Worm (Caenorhabditis elegans) whole organism, L1 larva: ENCODE data around the gene gldi-11.

Experiments used
- C34B4.2 ChIP-seq: sonication (generic microtip); optimal IDR thresholded peaks from 2 replicates; lab custom pipeline; 2017; ENCODE audit warnings: mild to moderate bottlenecking, missing genetic modification characterization, missing compliant biosample characterization
- blmp-1 ChIP-seq: fragments of 150-350 bp; optimal IDR thresholded peaks from 2 replicates; lab custom pipeline; 2014; ENCODE audit warnings: missing biosample characterization, missing genetic modification characterization
- ceh-8 ChIP-seq: fragments of 200-800 bp; sonication (Bioruptor generic); optimal IDR thresholded peaks from 2 replicates; lab custom pipeline; 2018; ENCODE audit warnings: mild to moderate bottlenecking, missing genetic modification characterization, moderate library complexity, missing compliant biosample characterization
- ceh-88 ChIP-seq: fragments of 200-800 bp; sonication (Bioruptor generic); IDR thresholded peaks from 2 replicates; pipeline ENCODE4 v1.3.6; 2022; ENCODE audit warnings: missing genetic modification characterization, missing compliant biosample characterization
- ces-1 ChIP-seq: fragments of 150-350 bp; optimal IDR thresholded peaks from 2 replicates; lab custom pipeline; 2014; ENCODE audit warnings: missing biosample characterization, missing genetic modification reagents, missing genetic modification characterization
- dpl-1 ChIP-seq, 3 experiments: fragments of 150-350 bp in 2 of 3; sonication (generic microtip) in 1 of 3; optimal IDR thresholded peaks; 2 replicates each; lab custom pipeline; 2014 to 2017; ENCODE audit warnings: missing biosample characterization in 3 of 3, missing genetic modification characterization in 3 of 3, missing genetic modification reagents in 3 of 3
- dsc-1 ChIP-seq: sonication (generic microtip); optimal IDR thresholded peaks from 2 replicates; lab custom pipeline; 2016; ENCODE audit warnings: mild to moderate bottlenecking, missing genetic modification characterization, missing compliant biosample characterization
- efl-1 ChIP-seq, 4 experiments: fragments of 150-350 bp; optimal IDR thresholded peaks in 3 of 4; peaks in 1 of 4; 1 replicate in 1 of 4; 2 replicates in 3 of 4; lab custom pipeline; 2014; ENCODE audit warnings: missing biosample characterization in 2 of 4, missing genetic modification characterization in 2 of 4, missing genetic modification reagents in 2 of 4
- elt-2 ChIP-seq: sonication (generic microtip); optimal IDR thresholded peaks from 2 replicates; lab custom pipeline; 2016; ENCODE audit warnings: missing genetic modification characterization, mild to moderate bottlenecking, inconsistent platforms, missing compliant biosample characterization, missing genetic modification reagents
- elt-3 ChIP-seq, 6 experiments: fragments of 150-350 bp in 1 of 6; sonication (generic microtip); optimal IDR thresholded peaks; 2 replicates each; lab custom pipeline; 2017 to 2018; ENCODE audit warnings: missing biosample characterization in 6 of 6, missing genetic modification characterization in 6 of 6, inconsistent platforms in 1 of 6
- fkh-4 ChIP-seq: sonication (generic microtip); optimal IDR thresholded peaks from 2 replicates; lab custom pipeline; 2016; ENCODE audit warnings: missing compliant biosample characterization, missing genetic modification characterization, borderline replicate concordance
- fkh-8 ChIP-seq: sonication (generic microtip); optimal IDR thresholded peaks from 2 replicates; lab custom pipeline; 2016; ENCODE audit warnings: mild to moderate bottlenecking, missing genetic modification characterization, missing compliant biosample characterization
- fos-1 ChIP-seq: fragments of 150-350 bp; optimal IDR thresholded peaks from 2 replicates; lab custom pipeline; 2014; ENCODE audit warnings: missing biosample characterization, missing genetic modification characterization
- grh-1 ChIP-seq: fragments of 200-800 bp; sonication (Bioruptor generic); IDR thresholded peaks from 2 replicates; pipeline ENCODE4 v1.3.6; 2022; ENCODE audit warnings: missing genetic modification reagents, missing genetic modification characterization, missing compliant biosample characterization
- hlh-17 ChIP-seq: fragments of 200-800 bp; sonication (Bioruptor generic); optimal IDR thresholded peaks from 2 replicates; lab custom pipeline; 2018; ENCODE audit warnings: missing genetic modification characterization, mild to moderate bottlenecking, missing compliant biosample characterization, moderate library complexity, borderline replicate concordance
- hlh-4 ChIP-seq: sonication (generic microtip); optimal IDR thresholded peaks from 2 replicates; lab custom pipeline; 2016; ENCODE audit warnings: mild to moderate bottlenecking, missing genetic modification characterization, missing compliant biosample characterization
- isw-1 ChIP-seq: fragments of 200-800 bp; sonication (Bioruptor generic); IDR thresholded peaks from 2 replicates; pipeline ENCODE4 v1.3.6; 2022; ENCODE audit warnings: missing genetic modification characterization, missing compliant biosample characterization
- jun-1 ChIP-seq: fragments of 150-350 bp; optimal IDR thresholded peaks from 2 replicates; lab custom pipeline; 2014; ENCODE audit warnings: missing biosample characterization, missing genetic modification reagents, missing genetic modification characterization
- lin-13 ChIP-seq: fragments of 150-350 bp; optimal IDR thresholded peaks from 2 replicates; lab custom pipeline; 2014; ENCODE audit warnings: missing biosample characterization, missing genetic modification reagents, missing genetic modification characterization
- lin-15B ChIP-seq: fragments of 150-350 bp; sonication (generic microtip); optimal IDR thresholded peaks from 3 replicates; lab custom pipeline; 2014; ENCODE audit warnings: missing biosample characterization, missing genetic modification characterization
- lin-39 ChIP-seq: fragments of 150-350 bp; optimal IDR thresholded peaks from 2 replicates; lab custom pipeline; 2014; ENCODE audit warnings: missing biosample characterization, missing genetic modification reagents, missing genetic modification characterization
- lir-3 ChIP-seq: sonication (generic microtip); optimal IDR thresholded peaks from 2 replicates; lab custom pipeline; 2016; ENCODE audit warnings: mild to moderate bottlenecking, missing genetic modification characterization, moderate library complexity, missing compliant biosample characterization; ENCODE audit not compliant: poor library complexity
- mab-9 ChIP-seq: fragments of 200-800 bp; sonication (Bioruptor generic); IDR thresholded peaks from 2 replicates; pipeline ENCODE4 v1.3.6; 2022; ENCODE audit warnings: missing genetic modification reagents, missing genetic modification characterization, missing compliant biosample characterization
- mdl-1 ChIP-seq, 2 experiments: fragments of 150-350 bp; optimal IDR thresholded peaks; 2 replicates each; lab custom pipeline; 2014 to 2017; ENCODE audit warnings: missing biosample characterization in 2 of 2, missing genetic modification characterization in 2 of 2, inconsistent platforms in 1 of 2
- mep-1 ChIP-seq: fragments of 150-350 bp; optimal IDR thresholded peaks from 2 replicates; lab custom pipeline; 2014; ENCODE audit warnings: missing biosample characterization, missing genetic modification characterization
- nhr-11 ChIP-seq: fragments of 150-350 bp; optimal IDR thresholded peaks from 2 replicates; lab custom pipeline; 2014; ENCODE audit warnings: missing biosample characterization, missing genetic modification characterization
- nhr-19 ChIP-seq: fragments of 200-800 bp; sonication (Bioruptor generic); conservative IDR thresholded peaks from 2 replicates; pipeline ENCODE4 v1.3.6; 2022; ENCODE audit warnings: missing genetic modification characterization, missing compliant biosample characterization
- nhr-237 ChIP-seq: fragments of 150-350 bp; optimal IDR thresholded peaks from 2 replicates; lab custom pipeline; 2014; ENCODE audit warnings: missing biosample characterization, missing genetic modification characterization
- nhr-47 ChIP-seq: sonication (generic microtip); optimal IDR thresholded peaks from 2 replicates; lab custom pipeline; 2016; ENCODE audit warnings: mild to moderate bottlenecking, missing genetic modification characterization, moderate library complexity, missing compliant biosample characterization
- nhr-77 ChIP-seq: fragments of 150-350 bp; optimal IDR thresholded peaks from 2 replicates; lab custom pipeline; 2014; ENCODE audit warnings: missing biosample characterization, missing genetic modification characterization
- pag-3 ChIP-seq: sonication (generic microtip); optimal IDR thresholded peaks from 2 replicates; lab custom pipeline; 2017; ENCODE audit warnings: missing genetic modification characterization, mild to moderate bottlenecking, missing compliant biosample characterization, antibody characterized with exemption, borderline replicate concordance; ENCODE audit not compliant: insufficient read depth
- pax-3 ChIP-seq: fragments of 200-800 bp; sonication (Bioruptor generic); optimal IDR thresholded peaks from 2 replicates; lab custom pipeline; 2018; ENCODE audit warnings: mild to moderate bottlenecking, missing genetic modification characterization, moderate library complexity, missing compliant biosample characterization
- snu-23 ChIP-seq: sonication (generic microtip); optimal IDR thresholded peaks from 2 replicates; lab custom pipeline; 2016; ENCODE audit warnings: missing genetic modification characterization, missing compliant biosample characterization
- sox-4 ChIP-seq: sonication (generic microtip); optimal IDR thresholded peaks from 2 replicates; lab custom pipeline; 2016; ENCODE audit warnings: missing genetic modification characterization, missing compliant biosample characterization
- tbx-2 ChIP-seq: sonication (generic microtip); optimal IDR thresholded peaks from 2 replicates; lab custom pipeline; 2016; ENCODE audit warnings: missing genetic modification characterization, missing compliant biosample characterization
- tlp-1 ChIP-seq: fragments of 150-350 bp; optimal IDR thresholded peaks from 2 replicates; lab custom pipeline; 2014; ENCODE audit warnings: missing biosample characterization, missing genetic modification characterization
- unc-130 ChIP-seq: fragments of 150-350 bp; optimal IDR thresholded peaks from 2 replicates; lab custom pipeline; 2017; ENCODE audit warnings: missing biosample characterization, missing genetic modification characterization, inconsistent platforms
- unc-30 ChIP-seq: sonication (generic microtip); optimal IDR thresholded peaks from 2 replicates; lab custom pipeline; 2017; ENCODE audit warnings: missing biosample characterization, missing genetic modification characterization
- unc-62 ChIP-seq: fragments of 150-350 bp; optimal IDR thresholded peaks from 2 replicates; lab custom pipeline; 2014; ENCODE audit warnings: missing biosample characterization, missing genetic modification reagents, missing genetic modification characterization
- unc-86 ChIP-seq: sonication (generic microtip); optimal IDR thresholded peaks from 2 replicates; lab custom pipeline; 2016; ENCODE audit warnings: missing genetic modification characterization, missing compliant biosample characterization
- xbp-1 ChIP-seq: sonication (generic microtip); optimal IDR thresholded peaks from 2 replicates; lab custom pipeline; 2016; ENCODE audit warnings: missing genetic modification characterization, missing compliant biosample characterization
- zag-1 ChIP-seq: fragments of 150-350 bp; optimal IDR thresholded peaks from 2 replicates; lab custom pipeline; 2014; ENCODE audit warnings: missing biosample characterization, missing genetic modification characterization

Gene gldi-11

DNA sequence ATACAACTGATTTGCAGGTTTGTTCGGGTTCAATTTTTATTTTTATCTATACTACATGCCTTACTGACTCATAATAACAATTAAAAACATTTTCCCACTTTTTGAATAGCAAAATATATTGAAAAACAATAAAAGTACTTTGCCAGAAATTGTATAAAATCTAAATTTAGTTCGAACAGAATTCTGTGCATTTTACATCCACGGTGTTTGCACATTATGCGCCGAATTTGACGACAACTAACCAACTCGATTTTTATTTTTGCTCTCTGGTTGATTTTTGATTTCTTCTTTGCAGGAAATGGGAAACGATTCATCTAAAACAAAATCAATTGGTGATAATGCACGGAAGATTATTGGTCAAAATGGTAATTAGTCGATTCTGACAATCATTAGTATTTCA, 1.2 kb upstream of the gldi-11 start (continued):
- no peak for TF ChIP-seq pag-3
- TF ChIP-seq unc-30 (tag; lab: Kevin White, UChicago), result no peak
- no peak for TF ChIP-seq grh-1
- TF ChIP-seq pax-3, result no peak
- no peak for TF ChIP-seq unc-86 (tag; lab: Kevin White, UChicago)
- no peak for TF ChIP-seq lin-15B (tag; lab: Kevin White, UChicago)
- no peak for TF ChIP-seq lin-13 (GFP tag; lab: Kevin White, UChicago)
- TF ChIP-seq snu-23 (GFP tag; lab: Kevin White, UChicago), result peak; percentile 40
- no peak for TF ChIP-seq nhr-237 (tag; lab: Kevin White, UChicago)
- TF ChIP-seq dsc-1, result no peak
- TF ChIP-seq elt-2 (tag; lab: Kevin White, UChicago), result no peak
- no peak for TF ChIP-seq ceh-88
- no peak for TF ChIP-seq hlh-17 (GFP tag; lab: Kevin White, UChicago)
- TF ChIP-seq mab-9 (GFP tag; lab: Robert Waterston, UW), result no peak
- TF ChIP-seq nhr-11, result no peak
- peak in 2 of 3 experiments; percentile 39 to 40 for TF ChIP-seq dpl-1 (GFP tag; optimal IDR thresholded peaks at IDR 0.05; lab: Kevin White, UChicago)
- TF ChIP-seq C34B4.2 (tag; lab: Kevin White, UChicago), result no peak
- TF ChIP-seq zag-1 (tag; lab: Kevin White, UChicago), result no peak
- TF ChIP-seq isw-1 (GFP tag; lab: Robert Waterston, UW), result no peak
- TF ChIP-seq fkh-4, result no peak
- TF ChIP-seq, all 84 proteins: peak for 10

DNA sequence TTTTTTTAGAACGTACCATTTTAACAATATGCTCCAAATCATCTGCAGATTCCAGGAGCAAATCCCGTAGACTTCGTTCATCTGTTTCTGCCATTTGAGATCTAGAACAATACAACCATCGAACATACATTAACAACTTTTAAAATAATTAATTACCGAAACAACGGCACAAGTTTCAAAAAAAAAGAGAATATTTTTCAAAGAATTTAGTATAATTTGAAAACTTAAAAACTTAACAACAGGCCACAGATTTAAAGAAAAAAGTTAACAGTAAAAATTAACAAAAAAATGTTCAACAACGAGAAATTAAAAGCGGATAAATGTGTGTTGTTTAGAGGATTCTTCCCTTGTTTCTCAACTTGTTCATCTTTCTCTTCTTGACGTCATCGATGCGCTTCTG, 1.7 kb downstream of the gldi-11 start, which contains the start of gene mdt-4:
Gene mdt-4 (minus strand): TSS at position 101 of the 400 bp plus-strand sequence.
- no peak for TF ChIP-seq lin-39 (tag; lab: Kevin White, UChicago)
- TF ChIP-seq mdl-1 (tag; optimal IDR thresholded peaks at IDR 0.05; lab: Kevin White, UChicago), result no peak
- TF ChIP-seq fkh-8, result no peak
- TF ChIP-seq grh-1, result no peak
- no peak for TF ChIP-seq jun-1 (tag; lab: Kevin White, UChicago)
- TF ChIP-seq unc-130 (tag; lab: Kevin White, UChicago), result no peak
- TF ChIP-seq tbx-2 (tag; lab: Kevin White, UChicago), result no peak
- TF ChIP-seq ces-1 (GFP tag; lab: Kevin White, UChicago), result no peak
- no peak for TF ChIP-seq lin-15B (tag; lab: Kevin White, UChicago)
- TF ChIP-seq nhr-77, result no peak
- no peak for TF ChIP-seq blmp-1 (tag; lab: Kevin White, UChicago)

DNA sequence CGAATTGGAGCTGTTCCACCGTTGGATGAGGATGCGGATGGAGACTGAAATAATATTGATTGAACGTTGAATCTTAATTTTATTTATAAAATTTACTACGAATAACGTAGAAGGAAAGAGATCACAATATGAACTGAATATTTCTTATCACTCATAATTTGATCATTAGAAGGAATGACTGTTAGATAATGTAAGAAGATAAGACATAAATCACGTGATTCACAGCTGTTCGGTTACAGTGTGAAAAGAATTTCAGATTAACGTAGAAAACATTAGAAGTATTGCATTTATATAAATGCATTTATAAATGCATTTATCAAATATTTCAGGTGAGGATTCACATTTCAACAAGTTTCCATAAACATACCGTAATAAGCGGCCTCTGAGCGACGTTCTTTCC, 2.8 kb downstream of the gldi-11 start:
- TF ChIP-seq jun-1 (tag; lab: Kevin White, UChicago) (no peak), dsc-1 (no peak), efl-1 (optimal IDR thresholded peaks at IDR 0.05; lab: Kevin White, UChicago) (no peak), efl-1 (GFP tag; optimal IDR thresholded peaks at IDR 0.05 in 1 of 2; lab: Kevin White, UChicago) (no peak), mab-9 (GFP tag; lab: Robert Waterston, UW) (no peak), lir-3 (no peak), unc-86 (tag; lab: Kevin White, UChicago) (no peak), nhr-77 (no peak), nhr-47 (no peak), unc-62 (GFP tag; lab: Kevin White, UChicago) (no peak), mep-1 (tag; lab: Kevin White, UChicago) (no peak), hlh-4 (tag; lab: Kevin White, UChicago) (no peak), elt-3 (tag; optimal IDR thresholded peaks at IDR 0.05; lab: Kevin White, UChicago) (peak in 1 of 6 experiments; percentile 32), nhr-19 (GFP tag; lab: Robert Waterston, UW) (no peak), ceh-88 (no peak), elt-2 (tag; lab: Kevin White, UChicago) (peak; percentile 94), C34B4.2 (tag; lab: Kevin White, UChicago) (no peak), fos-1 (no peak), unc-30 (tag; lab: Kevin White, UChicago) (no peak), ceh-8 (no peak), tlp-1 (tag; lab: Kevin White, UChicago) (peak; percentile 83), xbp-1 (tag; lab: Kevin White, UChicago) (no peak), sox-4 (tag; lab: Kevin White, UChicago) (no peak), pag-3 (no peak), zag-1 (tag; lab: Kevin White, UChicago) (no peak)
